Worm (Caenorhabditis elegans) whole organism, late embryonic: ENCODE results near the gene C24H10.3.

Experiments
- T23F11.4 ChIP-seq: fragments of 200-800 bp; sonication (Bioruptor generic); optimal IDR thresholded peaks from 2 replicates; lab custom pipeline; 2018; ENCODE audit warnings: mild to moderate bottlenecking, missing genetic modification characterization, missing compliant biosample characterization
- sox-4 ChIP-seq: sonication (generic microtip); optimal IDR thresholded peaks from 2 replicates; lab custom pipeline; 2017; ENCODE audit warnings: mild to moderate bottlenecking, missing genetic modification characterization, inconsistent platforms, missing compliant biosample characterization

DNA sequence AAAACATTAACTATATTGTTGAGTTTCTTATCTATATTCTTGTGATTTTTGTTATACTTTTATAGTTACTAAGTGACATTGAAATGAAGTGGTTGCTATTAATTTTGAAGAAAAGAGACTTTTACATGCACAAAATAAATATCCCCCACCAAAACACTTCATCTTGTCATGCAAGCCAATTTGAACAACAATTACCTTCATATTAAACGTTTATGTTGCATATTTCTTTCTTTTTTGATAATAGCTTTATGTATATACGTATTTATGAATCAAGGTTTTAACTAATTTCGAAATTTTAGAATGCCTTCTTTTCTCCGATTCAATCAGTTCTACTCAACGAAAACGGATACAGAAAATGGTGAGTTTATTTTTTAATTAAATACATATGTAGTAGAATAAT lies 6.9 kb downstream of the C24H10.3 start, which contains the start of gene clc-7:
- no peak for TF ChIP-seq T23F11.4
- TF ChIP-seq sox-4 (tag; lab: Kevin White, UChicago): no peak
